Worm (Caenorhabditis elegans) whole organism, young adult: ENCODE measurements around the gene ccch-1.

ENCODE experiments used
- C06A6.2 ChIP-seq: fragments of 200-800 bp; sonication (Bioruptor generic); conservative IDR thresholded peaks from 2 replicates; pipeline ENCODE4 v1.3.6; 2022; ENCODE audit warnings: missing genetic modification characterization, missing compliant biosample characterization
- C17E4.6 ChIP-seq: fragments of 200-800 bp; sonication (Bioruptor generic); IDR thresholded peaks from 2 replicates; pipeline ENCODE4 v1.3.6; 2022; ENCODE audit warnings: missing genetic modification reagents, missing genetic modification characterization, missing compliant biosample characterization
- D2030.7 ChIP-seq: fragments of 200-800 bp; sonication (Bioruptor generic); IDR thresholded peaks from 2 replicates; pipeline ENCODE4 v1.3.6; 2022; ENCODE audit warnings: missing genetic modification reagents, missing genetic modification characterization, missing compliant biosample characterization
- F22D6.2 ChIP-seq: sonication (generic microtip); optimal IDR thresholded peaks from 2 replicates; lab custom pipeline; 2016; ENCODE audit warnings: mild to moderate bottlenecking, missing genetic modification characterization, missing compliant biosample characterization
- F33H1.4 ChIP-seq: fragments of 200-800 bp; sonication (Bioruptor generic); IDR thresholded peaks from 2 replicates; pipeline ENCODE4 v1.3.6; 2022; ENCODE audit warnings: missing genetic modification reagents, missing genetic modification characterization, missing compliant biosample characterization
- F37B4.10 ChIP-seq: fragments of 200-800 bp; sonication (Bioruptor generic); IDR thresholded peaks from 2 replicates; pipeline ENCODE4 v1.3.6; 2022; ENCODE audit warnings: missing genetic modification characterization, missing compliant biosample characterization
- F55B11.4 ChIP-seq: sonication (generic microtip); optimal IDR thresholded peaks from 2 replicates; lab custom pipeline; 2016; ENCODE audit warnings: missing compliant biosample characterization, missing genetic modification characterization, borderline replicate concordance; ENCODE audit not compliant: insufficient read depth
- T07F8.4 ChIP-seq: sonication (generic microtip); optimal IDR thresholded peaks from 2 replicates; lab custom pipeline; 2016; ENCODE audit warnings: mild to moderate bottlenecking, missing genetic modification characterization, moderate library complexity, missing compliant biosample characterization
- Y53F4B.3 ChIP-seq: fragments of 200-800 bp; sonication (Bioruptor generic); IDR thresholded peaks from 2 replicates; pipeline ENCODE4 v1.3.6; 2022; ENCODE audit warnings: missing genetic modification reagents, missing genetic modification characterization, missing compliant biosample characterization
- Y56A3A.18 ChIP-seq: fragments of 200-800 bp; sonication (Bioruptor generic); IDR thresholded peaks from 2 replicates; pipeline ENCODE4 v1.3.6; 2022; ENCODE audit warnings: missing genetic modification reagents, missing genetic modification characterization, missing compliant biosample characterization
- Y67H2A.10 ChIP-seq: fragments of 200-800 bp; sonication (Bioruptor generic); conservative IDR thresholded peaks from 2 replicates; pipeline ENCODE4 v1.3.6; 2022; ENCODE audit warnings: missing genetic modification reagents, missing genetic modification characterization, missing compliant biosample characterization
- Y95B8A.8 ChIP-seq: fragments of 200-800 bp; sonication (Bioruptor generic); IDR thresholded peaks from 2 replicates; pipeline ENCODE4 v1.3.6; 2022; ENCODE audit warnings: missing genetic modification reagents, missing genetic modification characterization, missing compliant biosample characterization
- akir-1 ChIP-seq: fragments of 200-800 bp; sonication (Bioruptor generic); optimal IDR thresholded peaks from 2 replicates; lab custom pipeline; 2018; ENCODE audit warnings: mild to moderate bottlenecking, missing genetic modification characterization, moderate library complexity, missing compliant biosample characterization
- aptf-2 ChIP-seq: fragments of 200-800 bp; sonication (Bioruptor generic); conservative IDR thresholded peaks from 2 replicates; pipeline ENCODE4 v1.3.6; 2022; ENCODE audit warnings: missing genetic modification reagents, missing genetic modification characterization, missing compliant biosample characterization
- attf-3 ChIP-seq: fragments of 200-800 bp; sonication (Bioruptor generic); conservative IDR thresholded peaks from 2 replicates; pipeline ENCODE4 v1.3.6; 2022; ENCODE audit warnings: missing genetic modification reagents, missing genetic modification characterization, missing compliant biosample characterization
- bed-1 ChIP-seq: fragments of 200-800 bp; sonication (Bioruptor generic); IDR thresholded peaks from 2 replicates; pipeline ENCODE4 v1.3.6; 2022; ENCODE audit warnings: missing genetic modification reagents, missing genetic modification characterization, missing compliant biosample characterization
- cebp-1 ChIP-seq, 2 experiments: fragments of 200-800 bp in 1 of 2; sonication (Bioruptor generic) in 1 of 2; sonication (generic microtip) in 1 of 2; IDR thresholded peaks in 1 of 2; optimal IDR thresholded peaks in 1 of 2; 2 replicates each; pipeline versions ENCODE4 v1.3.6 to Lab custom; 2017 to 2022; ENCODE audit warnings: missing compliant biosample characterization in 2 of 2, missing genetic modification characterization in 2 of 2, mild to moderate bottlenecking in 1 of 2, missing genetic modification reagents in 1 of 2, moderate library complexity in 1 of 2
- ceh-91 ChIP-seq: fragments of 200-800 bp; sonication (Bioruptor generic); IDR thresholded peaks from 2 replicates; pipeline ENCODE4 v1.3.6; 2022; ENCODE audit warnings: missing genetic modification reagents, missing genetic modification characterization, missing compliant biosample characterization
- efl-1 ChIP-seq: fragments of 150-350 bp; optimal IDR thresholded peaks from 2 replicates; lab custom pipeline; 2014; ENCODE audit warnings: missing biosample characterization, missing genetic modification reagents, missing genetic modification characterization
- egl-44 ChIP-seq: fragments of 200-800 bp; sonication (Bioruptor generic); IDR thresholded peaks from 2 replicates; pipeline ENCODE4 v1.3.6; 2022; ENCODE audit warnings: missing genetic modification reagents, missing genetic modification characterization, missing compliant biosample characterization
- ekl-4 ChIP-seq: fragments of 200-800 bp; sonication (Bioruptor generic); IDR thresholded peaks from 2 replicates; pipeline ENCODE4 v1.3.6; 2022; ENCODE audit warnings: missing genetic modification reagents, missing genetic modification characterization, missing compliant biosample characterization
- fkh-3 ChIP-seq: sonication (generic microtip); optimal IDR thresholded peaks from 2 replicates; lab custom pipeline; 2016; ENCODE audit warnings: mild to moderate bottlenecking, missing genetic modification characterization, missing compliant biosample characterization
- him-1 ChIP-seq: sonication (generic microtip); optimal IDR thresholded peaks from 2 replicates; lab custom pipeline; 2016; ENCODE audit warnings: missing genotype, missing genetic modification reagents, missing genetic modification characterization, missing compliant biosample characterization
- hmg-1.2 ChIP-seq: fragments of 200-800 bp; sonication (Bioruptor generic); IDR thresholded peaks from 2 replicates; pipeline ENCODE4 v1.3.6; 2022; ENCODE audit warnings: missing genetic modification reagents, missing genetic modification characterization, missing compliant biosample characterization
- hsf-1 ChIP-seq: fragments of 200-800 bp; sonication (Bioruptor generic); IDR thresholded peaks from 2 replicates; pipeline ENCODE4 v1.3.6; 2022; ENCODE audit warnings: missing genetic modification reagents, missing genetic modification characterization, missing compliant biosample characterization
- lag-1 ChIP-seq: fragments of 200-800 bp; sonication (Bioruptor generic); IDR thresholded peaks from 2 replicates; pipeline ENCODE4 v1.3.6; 2022; ENCODE audit warnings: missing genetic modification reagents, missing genetic modification characterization, missing compliant biosample characterization
- lin-54 ChIP-seq: fragments of 200-800 bp; sonication (Bioruptor generic); optimal IDR thresholded peaks from 2 replicates; lab custom pipeline; 2018; ENCODE audit warnings: mild to moderate bottlenecking, missing genetic modification characterization, missing compliant biosample characterization
- madf-3 ChIP-seq: fragments of 200-800 bp; sonication (Bioruptor generic); IDR thresholded peaks from 2 replicates; pipeline ENCODE4 v1.3.6; 2022; ENCODE audit warnings: missing genetic modification reagents, missing genetic modification characterization, missing compliant biosample characterization
- mcd-1 ChIP-seq: fragments of 200-800 bp; sonication (Bioruptor generic); IDR thresholded peaks from 2 replicates; pipeline ENCODE4 v1.3.6; 2022; ENCODE audit warnings: missing genetic modification reagents, missing genetic modification characterization, missing compliant biosample characterization
- mel-28 ChIP-seq: sonication (generic microtip); optimal IDR thresholded peaks from 2 replicates; lab custom pipeline; 2016; ENCODE audit warnings: borderline replicate concordance, mild to moderate bottlenecking, missing genetic modification characterization, missing compliant biosample characterization
- nfyb-1 ChIP-seq: fragments of 200-800 bp; sonication (Bioruptor generic); IDR thresholded peaks from 2 replicates; pipeline ENCODE4 v1.3.6; 2022; ENCODE audit warnings: missing genetic modification reagents, missing genetic modification characterization, missing compliant biosample characterization
- nhr-27 ChIP-seq: fragments of 200-800 bp; sonication (Bioruptor generic); optimal IDR thresholded peaks from 2 replicates; lab custom pipeline; 2018; ENCODE audit warnings: mild to moderate bottlenecking, missing genetic modification characterization, moderate library complexity, missing compliant biosample characterization
- nhr-90 ChIP-seq: sonication (generic microtip); optimal IDR thresholded peaks from 2 replicates; lab custom pipeline; 2016; ENCODE audit warnings: missing genotype, mild to moderate bottlenecking, missing genetic modification characterization, missing compliant biosample characterization
- pha-4 ChIP-seq: fragments of 150-350 bp; sonication (generic microtip); optimal IDR thresholded peaks from 2 replicates; lab custom pipeline; 2014; ENCODE audit warnings: missing biosample characterization, missing genetic modification reagents, missing genetic modification characterization
- rcor-1 ChIP-seq: fragments of 200-800 bp; sonication (Bioruptor generic); IDR thresholded peaks from 2 replicates; pipeline ENCODE4 v1.3.6; 2022; ENCODE audit warnings: missing genetic modification reagents, missing genetic modification characterization, missing compliant biosample characterization
- repo-1 ChIP-seq: sonication (generic microtip); optimal IDR thresholded peaks from 2 replicates; lab custom pipeline; 2017; ENCODE audit warnings: mild to moderate bottlenecking, missing genetic modification characterization, missing compliant biosample characterization
- snpc-3.4 ChIP-seq: sonication (generic microtip); optimal IDR thresholded peaks from 2 replicates; lab custom pipeline; 2017; ENCODE audit warnings: missing genetic modification characterization, mild to moderate bottlenecking, missing compliant biosample characterization, antibody characterized with exemption, moderate library complexity, missing genotype, missing genetic modification reagents
- tlf-1 ChIP-seq: fragments of 200-800 bp; sonication (Bioruptor generic); optimal IDR thresholded peaks from 2 replicates; lab custom pipeline; 2018; ENCODE audit warnings: mild to moderate bottlenecking, missing genetic modification characterization, missing compliant biosample characterization
- unc-130 ChIP-seq: sonication (generic microtip); optimal IDR thresholded peaks from 2 replicates; lab custom pipeline; 2016; ENCODE audit warnings: missing genetic modification reagents, missing genetic modification characterization, missing compliant biosample characterization
- xnd-1 ChIP-seq: sonication (generic microtip); optimal IDR thresholded peaks from 2 replicates; lab custom pipeline; 2016; ENCODE audit warnings: missing genotype, missing genetic modification reagents, missing genetic modification characterization, missing compliant biosample characterization
- zfh-2 ChIP-seq: fragments of 200-800 bp; sonication (Bioruptor generic); conservative IDR thresholded peaks from 2 replicates; pipeline ENCODE4 v1.3.6; 2022; ENCODE audit warnings: missing genetic modification reagents, missing genetic modification characterization, missing compliant biosample characterization
- zim-3 ChIP-seq: sonication (generic microtip); optimal IDR thresholded peaks from 2 replicates; lab custom pipeline; 2017; ENCODE audit warnings: mild to moderate bottlenecking, missing genetic modification characterization, moderate library complexity, missing compliant biosample characterization
- ztf-18 ChIP-seq: sonication (generic microtip); optimal IDR thresholded peaks from 2 replicates; lab custom pipeline; 2016; ENCODE audit warnings: missing genotype, mild to moderate bottlenecking, missing genetic modification characterization, missing compliant biosample characterization
- ztf-28 ChIP-seq: fragments of 200-800 bp; sonication (Bioruptor generic); IDR thresholded peaks from 2 replicates; pipeline ENCODE4 v1.3.6; 2022; ENCODE audit warnings: missing genetic modification reagents, missing genetic modification characterization, missing compliant biosample characterization

ccch-1 gene

ce11 chrV:11548914-11549406 lies 21.3 kb downstream of the ccch-1 start, which contains the start of the genes F38B7.17 and F38B7.3 (continued):
- TF ChIP-seq bed-1 (GFP tag; lab: Robert Waterston, UW) = no peak

- TF ChIP-seq zim-3 (tag; lab: Kevin White, UChicago) = no peak
- no peak for TF ChIP-seq T07F8.4 (tag; lab: Kevin White, UChicago)
- no peak for TF ChIP-seq D2030.7
- no peak for TF ChIP-seq hsf-1
- TF ChIP-seq unc-130 (GFP tag; lab: Kevin White, UChicago) = no peak
- no peak for TF ChIP-seq nhr-27 (tag; lab: Kevin White, UChicago)
- no peak for TF ChIP-seq ztf-18 (tag; lab: Kevin White, UChicago)
- TF ChIP-seq mcd-1 (GFP tag; lab: Robert Waterston, UW) = no peak
- no peak for TF ChIP-seq C17E4.6 (GFP tag; lab: Robert Waterston, UW)
- no peak for TF ChIP-seq pha-4 (tag; lab: Kevin White, UChicago)
- no peak for TF ChIP-seq cebp-1 (GFP tag; IDR thresholded peaks at IDR 0.05; lab: Robert Waterston, UW)
- no peak for TF ChIP-seq cebp-1 (tag; optimal IDR thresholded peaks at IDR 0.05; lab: Kevin White, UChicago)
- no peak for TF ChIP-seq nhr-90 (tag; lab: Kevin White, UChicago)
- TF ChIP-seq snpc-3.4 (tag; lab: Kevin White, UChicago) = no peak
- no peak for TF ChIP-seq repo-1 (tag; lab: Kevin White, UChicago)
These were observed 24.7 kb downstream of the ccch-1 start, which contains the start of gene srx-85 for ce11 chrV:11552379-11552778. srx-85 (plus strand) TSS chrV:11552679.

- TF ChIP-seq tlf-1 = no peak
- TF ChIP-seq hmg-1.2 (GFP tag; lab: Robert Waterston, UW) = peak; percentile 28; the same call in 1 of the 2 replicates
- TF ChIP-seq him-1 = peak; percentile 39
- no peak for TF ChIP-seq Y67H2A.10
- TF ChIP-seq lin-54 (GFP tag; lab: Kevin White, UChicago) = peak; percentile 57
- TF ChIP-seq Y56A3A.18 (GFP tag; lab: Robert Waterston, UW) = no peak
- no peak for TF ChIP-seq akir-1
- TF ChIP-seq C06A6.2 (GFP tag; lab: Robert Waterston, UW) = no peak
- TF ChIP-seq egl-44 (GFP tag; lab: Robert Waterston, UW) = no peak
- no peak for TF ChIP-seq nhr-90 (tag; lab: Kevin White, UChicago)
- TF ChIP-seq lag-1 (GFP tag; lab: Robert Waterston, UW) = no peak
- no peak for TF ChIP-seq pha-4 (tag; lab: Kevin White, UChicago)
- peak; percentile 64 for TF ChIP-seq D2030.7
- TF ChIP-seq nhr-27 (tag; lab: Kevin White, UChicago) = no peak
- no peak for TF ChIP-seq nfyb-1 (GFP tag; lab: Robert Waterston, UW)
- TF ChIP-seq ztf-28 (GFP tag; lab: Robert Waterston, UW) = no peak
- no peak for TF ChIP-seq attf-3 (GFP tag; lab: Robert Waterston, UW)
- TF ChIP-seq xnd-1 = peak; percentile 86
- TF ChIP-seq F37B4.10 = no peak
- no peak for TF ChIP-seq madf-3 (GFP tag; lab: Robert Waterston, UW)
- TF ChIP-seq F22D6.2 = no peak
- 0 out of 2 replicates have a peak, but pooled peaks have one; percentile 51 for TF ChIP-seq ekl-4 (GFP tag; lab: Robert Waterston, UW)
- no peak for TF ChIP-seq zim-3 (tag; lab: Kevin White, UChicago)
- TF ChIP-seq F55B11.4 (tag; lab: Kevin White, UChicago) = no peak
- peak; percentile 66 for TF ChIP-seq F33H1.4 (GFP tag; lab: Robert Waterston, UW)
- TF ChIP-seq Y95B8A.8 (GFP tag; lab: Robert Waterston, UW) = no peak
- TF ChIP-seq C17E4.6 (GFP tag; lab: Robert Waterston, UW) = no peak
- peak; percentile 79 for TF ChIP-seq ceh-91 (GFP tag; lab: Robert Waterston, UW)
- TF ChIP-seq mel-28 (tag; lab: Kevin White, UChicago) = no peak
- peak; percentile 72 for TF ChIP-seq rcor-1
- TF ChIP-seq efl-1 = peak; percentile 95
- TF ChIP-seq unc-130 (GFP tag; lab: Kevin White, UChicago) = peak; percentile 60
- TF ChIP-seq aptf-2 (GFP tag; lab: Robert Waterston, UW) = no peak
- TF ChIP-seq zfh-2 = no peak
- TF ChIP-seq Y53F4B.3 (GFP tag; lab: Robert Waterston, UW) = no peak
- TF ChIP-seq fkh-3 (tag; lab: Kevin White, UChicago) = no peak
These were observed 26.6 kb downstream of the ccch-1 start, which contains the start of gene duo-1 for ce11 chrV:11554260-11554659. duo-1 (plus strand) TSS chrV:11554630.
